Fruit fly (Drosophila melanogaster) whole organism, adult: ENCODE measurements around the gene CG9806.
"Not testable (repeated sequence)": the region's sequence is repeated elsewhere in the genome, so short reads cannot be mapped to it uniquely, and the experiment has no call there.

Experiments used
- CG11617 ChIP-seq: fragments of 200-800 bp; sonication (Bioruptor generic); optimal IDR thresholded peaks from 2 replicates; lab custom pipeline; 2017; ENCODE audit warnings: mild to moderate bottlenecking, missing biosample characterization, missing genetic modification reagents, missing genetic modification characterization
- CG12768 ChIP-seq: fragments of 200-800 bp; sonication (Bioruptor generic); optimal IDR thresholded peaks from 2 replicates; lab custom pipeline; 2017; ENCODE audit warnings: missing biosample characterization, missing genetic modification characterization, mild to moderate bottlenecking, moderate library complexity, missing genetic modification reagents
- CG14711 ChIP-seq: fragments of 200-800 bp; sonication (Bioruptor generic); optimal IDR thresholded peaks from 2 replicates; lab custom pipeline; 2018; ENCODE audit warnings: missing biosample characterization, mild to moderate bottlenecking, missing genetic modification characterization, moderate library complexity
- CG1620 ChIP-seq: fragments of 200-800 bp; sonication (Bioruptor generic); optimal IDR thresholded peaks from 2 replicates; lab custom pipeline; 2016; ENCODE audit warnings: missing biosample characterization, missing genetic modification characterization
- CG33017 ChIP-seq: fragments of 200-800 bp; sonication (Bioruptor generic); optimal IDR thresholded peaks from 2 replicates; lab custom pipeline; 2018; ENCODE audit warnings: missing biosample characterization, mild to moderate bottlenecking, missing genetic modification characterization, moderate library complexity
- CG5204 ChIP-seq: fragments of 200-800 bp; sonication (Bioruptor generic); optimal IDR thresholded peaks from 2 replicates; lab custom pipeline; 2016; ENCODE audit warnings: missing biosample characterization, missing genetic modification characterization
- CG7045 ChIP-seq: fragments of 200-800 bp; sonication (Bioruptor generic); optimal IDR thresholded peaks from 2 replicates; lab custom pipeline; 2017; ENCODE audit warnings: missing biosample characterization, mild to moderate bottlenecking, missing genetic modification characterization
- CG7101 ChIP-seq: fragments of 200-800 bp; sonication (Bioruptor generic); optimal IDR thresholded peaks from 2 replicates; lab custom pipeline; 2018; ENCODE audit warnings: missing biosample characterization, mild to moderate bottlenecking, missing genetic modification characterization, moderate library complexity
- Clk ChIP-seq: fragments of 200-800 bp; sonication (Bioruptor generic); optimal IDR thresholded peaks from 2 replicates; lab custom pipeline; 2017; ENCODE audit warnings: missing biosample characterization, missing genetic modification characterization
- Crg-1 ChIP-seq: fragments of 200-800 bp; sonication (Bioruptor generic); optimal IDR thresholded peaks from 2 replicates; lab custom pipeline; 2016; ENCODE audit warnings: missing biosample characterization, missing genetic modification characterization
- Hr96 ChIP-seq: fragments of 200-800 bp; sonication (Bioruptor generic); optimal IDR thresholded peaks from 2 replicates; lab custom pipeline; 2016; ENCODE audit warnings: missing biosample characterization, missing genetic modification characterization
- Mnt ChIP-seq: fragments of 200-800 bp; sonication (Bioruptor generic); optimal IDR thresholded peaks from 2 replicates; lab custom pipeline; 2016; ENCODE audit warnings: missing biosample characterization, mild to moderate bottlenecking, missing genetic modification characterization
- bab1 ChIP-seq: fragments of 200-800 bp; sonication (Bioruptor generic); optimal IDR thresholded peaks from 3 replicates; lab custom pipeline; 2019; ENCODE audit warnings: missing biosample characterization, mild to moderate bottlenecking, missing genetic modification characterization, moderate library complexity
- cic ChIP-seq: fragments of 200-800 bp; sonication (Bioruptor generic); optimal IDR thresholded peaks from 2 replicates; lab custom pipeline; 2017; ENCODE audit warnings: missing biosample characterization, mild to moderate bottlenecking, missing genetic modification characterization, moderate library complexity
- cnc ChIP-seq, 2 experiments: fragments of >200 bp; optimal IDR thresholded peaks; 2 replicates each; lab custom pipeline; 2017
- kay ChIP-seq: fragments of 200-800 bp; sonication (Bioruptor generic); peaks from one replicate; lab custom pipeline; 2016; ENCODE audit warnings: missing biosample characterization, missing genetic modification characterization, borderline replicate concordance
- ovo ChIP-seq: fragments of 200-800 bp; sonication (Bioruptor generic); optimal IDR thresholded peaks from 2 replicates; lab custom pipeline; 2016; ENCODE audit warnings: missing biosample characterization, missing genetic modification characterization
- pad ChIP-seq: fragments of 200-800 bp; sonication (Bioruptor generic); optimal IDR thresholded peaks from 3 replicates; lab custom pipeline; 2017; ENCODE audit warnings: missing biosample characterization, missing genetic modification characterization, mild to moderate bottlenecking, moderate library complexity, missing genetic modification reagents
- tj ChIP-seq: fragments of 200-800 bp; sonication (Bioruptor generic); optimal IDR thresholded peaks from 3 replicates; lab custom pipeline; 2017; ENCODE audit warnings: missing biosample characterization, mild to moderate bottlenecking, missing genetic modification characterization, moderate library complexity
- toe ChIP-seq: fragments of 200-800 bp; sonication (Bioruptor generic); optimal IDR thresholded peaks from 2 replicates; lab custom pipeline; 2016; ENCODE audit warnings: missing biosample characterization, missing genetic modification characterization

CG9806 gene

DNA sequence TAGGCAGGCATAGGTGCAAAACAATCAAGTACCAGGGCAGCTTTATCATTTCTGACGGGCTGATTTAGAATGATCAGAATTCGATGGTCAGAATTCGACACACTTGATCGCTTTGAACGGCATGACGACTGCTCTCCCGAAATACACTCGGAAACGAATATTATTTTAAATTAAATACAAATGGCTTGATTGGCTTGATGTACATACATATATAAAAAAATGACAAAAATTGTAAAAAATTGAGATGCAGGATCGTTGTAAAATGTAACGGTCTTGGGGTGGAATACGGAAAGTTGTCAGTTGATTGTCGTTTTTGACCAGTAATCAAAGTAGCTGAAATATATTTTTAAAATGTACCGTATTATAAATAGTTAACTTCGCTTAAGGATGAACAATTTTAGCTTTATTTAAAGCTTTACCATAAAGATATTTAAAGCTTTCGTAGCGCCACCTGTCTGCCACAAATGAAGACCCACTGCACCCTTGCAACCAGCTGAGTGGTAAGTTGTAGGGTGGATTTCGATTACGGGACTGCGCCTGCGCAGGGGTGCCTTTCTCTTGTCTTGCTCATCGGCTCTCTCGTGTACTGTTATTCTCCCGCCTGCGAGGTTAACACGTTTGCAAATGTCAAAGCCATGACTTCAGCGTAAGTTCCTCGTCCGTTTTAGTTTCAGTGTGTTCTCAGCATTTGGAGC is at the start of gene CG9806, which contains the start of gene X11Lbeta:
TSS of gene CG9806 (minus strand) at position 51 of the 695 bp plus-strand sequence.
TSS of gene X11Lbeta (plus strand) at position 676 of the 695 bp plus-strand sequence.
- no peak for TF ChIP-seq Clk (GFP tag; lab: Kevin White, UChicago)
- no peak for TF ChIP-seq CG5204 (GFP tag; lab: Kevin White, UChicago)
- no peak for TF ChIP-seq CG11617 (GFP tag; lab: Kevin White, UChicago)
- TF ChIP-seq CG1620 (GFP tag; lab: Kevin White, UChicago): no peak
- no peak for TF ChIP-seq cic (GFP tag; lab: Kevin White, UChicago)
- no peak for TF ChIP-seq CG12768 (GFP tag; lab: Kevin White, UChicago)
- TF ChIP-seq tj (GFP tag; lab: Kevin White, UChicago): no peak
- TF ChIP-seq Hr96 (GFP tag; lab: Kevin White, UChicago): no peak
- no peak for TF ChIP-seq Crg-1
- TF ChIP-seq CG7101 (tag; lab: Kevin White, UChicago): no peak
- TF ChIP-seq CG14711 (tag; lab: Kevin White, UChicago): no peak
- TF ChIP-seq CG7045 (GFP tag; lab: Kevin White, UChicago): no peak
- TF ChIP-seq Mnt: no peak
- TF ChIP-seq ovo: no peak
- no peak for TF ChIP-seq CG33017
- no peak for TF ChIP-seq kay (GFP tag; lab: Kevin White, UChicago)
- TF ChIP-seq pad (GFP tag; lab: Kevin White, UChicago): no peak

DNA sequence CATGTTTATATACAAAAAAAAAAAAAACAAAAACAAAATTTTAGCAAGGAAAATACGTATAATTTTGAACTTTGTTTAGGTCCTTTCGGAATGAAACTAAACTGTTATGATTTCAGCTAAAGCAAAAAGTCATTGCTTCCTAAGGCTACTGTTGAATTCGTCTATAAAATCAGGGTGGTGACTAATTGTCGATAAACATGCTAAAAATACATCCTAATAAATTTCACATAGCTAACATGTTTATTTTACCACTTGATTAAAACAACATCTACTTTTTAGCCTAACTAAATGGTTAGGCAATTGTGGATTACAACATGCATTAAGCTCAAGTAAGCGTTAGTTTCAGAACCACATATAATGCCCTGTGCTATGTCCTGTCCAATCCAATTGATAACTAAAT is 46.5 kb upstream of the CG9806 start, which contains the start of gene CG12637:
TSS of gene CG12637 (minus strand) at position 101 of the 400 bp plus-strand sequence.
- TF ChIP-seq bab1 (GFP tag; lab: Kevin White, UChicago) (no peak), CG12768 (GFP tag; lab: Kevin White, UChicago) (no peak), cic (GFP tag; lab: Kevin White, UChicago) (no peak), CG11617 (GFP tag; lab: Kevin White, UChicago) (no peak), CG7101 (tag; lab: Kevin White, UChicago) (no peak), Crg-1 (no peak), cnc (optimal IDR thresholded peaks at IDR 0.05; lab: Kevin White, UChicago) (no peak), Hr96 (GFP tag; lab: Kevin White, UChicago) (no peak), tj (GFP tag; lab: Kevin White, UChicago) (no peak), CG14711 (tag; lab: Kevin White, UChicago) (no peak)

DNA sequence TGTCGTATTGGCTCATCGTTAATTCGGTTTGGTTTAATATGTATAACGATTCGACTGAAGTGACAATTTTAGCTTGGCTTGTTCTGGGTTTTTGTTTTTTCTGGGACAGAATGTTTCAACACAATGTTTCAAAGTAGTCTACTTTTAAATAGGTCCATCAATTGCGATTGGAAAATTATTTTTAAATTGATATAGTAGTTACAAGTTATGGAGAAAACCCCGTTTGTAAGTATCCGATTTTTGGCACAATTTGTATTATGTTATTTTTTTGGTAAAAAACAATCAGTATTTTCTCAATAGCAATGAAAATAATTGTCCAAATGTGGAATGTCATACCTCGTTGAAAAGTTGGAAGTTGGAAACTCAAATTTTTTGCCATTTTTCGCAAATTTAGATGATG is 34.8 kb upstream of the CG9806 start, which contains the start of gene Rab9E:
TSS of gene Rab9E (minus strand) at position 101 of the 400 bp plus-strand sequence.
- TF ChIP-seq Clk (GFP tag; lab: Kevin White, UChicago); ovo; CG14711 (tag; lab: Kevin White, UChicago): not testable (repeated sequence)

DNA sequence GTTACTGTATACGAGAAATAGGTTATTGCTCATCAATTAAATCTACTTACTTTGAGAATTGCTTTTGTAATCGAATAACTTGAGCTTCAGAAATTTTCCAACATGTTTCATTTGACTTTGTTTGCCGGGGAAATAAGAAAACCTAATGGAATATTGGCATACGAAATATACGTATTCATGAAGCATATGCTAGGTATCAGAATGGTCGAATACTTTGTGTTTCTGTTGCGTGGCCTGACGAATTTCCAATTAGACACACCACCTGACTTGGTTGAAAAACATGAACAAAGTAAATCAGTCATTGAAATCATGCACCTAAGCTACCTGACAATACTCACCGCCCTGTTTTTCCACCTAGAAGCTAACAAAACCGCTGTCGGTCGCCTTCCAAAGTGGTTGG is 30.5 kb upstream of the CG9806 start, which contains the start of gene CG2111:
TSS of gene CG2111 (plus strand) at position 301 of the 400 bp plus-strand sequence.
- TF ChIP-seq Crg-1 (no peak), tj (GFP tag; lab: Kevin White, UChicago) (no peak), Clk (GFP tag; lab: Kevin White, UChicago) (no peak)

DNA sequence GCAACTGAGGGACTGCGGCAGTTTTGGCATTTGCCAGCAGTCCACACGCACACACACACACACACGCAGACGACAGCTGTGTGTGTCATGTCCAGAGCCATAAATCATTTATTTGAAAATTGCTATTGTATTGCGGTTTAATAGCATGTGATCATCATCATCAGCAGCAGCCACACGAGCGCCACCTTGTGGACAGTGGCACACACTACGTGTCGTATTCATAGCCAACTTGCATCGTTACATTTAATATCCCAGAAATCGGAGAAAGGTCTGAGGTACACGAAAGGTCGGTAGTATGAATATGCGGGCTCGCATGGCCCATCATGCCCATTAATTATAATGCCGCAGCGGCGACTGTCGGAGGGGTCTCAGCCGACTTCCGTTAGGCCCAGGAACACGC is 29.3 kb upstream of the CG9806 start:
- TF ChIP-seq cic (GFP tag; lab: Kevin White, UChicago) (no peak), CG1620 (GFP tag; lab: Kevin White, UChicago) (no peak), toe (GFP tag; lab: Kevin White, UChicago) (no peak), cnc (optimal IDR thresholded peaks at IDR 0.05; lab: Kevin White, UChicago) (no peak), tj (GFP tag; lab: Kevin White, UChicago) (no peak), Mnt (no peak), pad (GFP tag; lab: Kevin White, UChicago) (no peak), bab1 (GFP tag; lab: Kevin White, UChicago) (no peak), CG14711 (tag; lab: Kevin White, UChicago) (no peak)

DNA sequence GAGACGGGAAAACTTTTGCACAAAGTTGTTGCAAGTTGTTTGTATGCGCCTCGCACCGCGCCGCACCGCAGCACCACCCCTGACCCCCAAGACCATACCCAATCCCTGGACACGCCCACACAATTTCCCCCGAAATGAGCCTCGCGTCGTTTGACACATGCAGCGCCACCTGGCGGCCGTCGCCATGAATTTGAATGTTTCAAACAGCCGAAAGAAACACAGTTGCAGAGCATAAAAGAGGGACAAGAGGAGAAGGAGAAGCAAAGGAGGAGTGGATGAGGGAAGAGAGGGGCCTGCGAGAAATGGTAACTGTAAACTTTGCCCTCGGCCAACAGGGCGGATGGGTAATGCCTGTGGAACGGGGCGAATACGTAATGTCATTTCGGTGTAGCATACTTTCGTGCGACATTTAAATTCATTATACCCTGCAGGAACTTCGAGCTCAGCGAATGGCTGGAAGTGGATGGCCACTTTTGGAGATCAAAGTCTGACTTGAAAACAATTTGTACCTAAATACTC is 15.4 kb upstream of the CG9806 start:
- TF ChIP-seq CG1620 (GFP tag; lab: Kevin White, UChicago) (no peak), Clk (GFP tag; lab: Kevin White, UChicago) (no peak), CG33017 (no peak), toe (GFP tag; lab: Kevin White, UChicago) (no peak), CG14711 (tag; lab: Kevin White, UChicago) (no peak), bab1 (GFP tag; lab: Kevin White, UChicago) (no peak), cic (GFP tag; lab: Kevin White, UChicago) (no peak), CG7045 (GFP tag; lab: Kevin White, UChicago) (no peak), kay (GFP tag; lab: Kevin White, UChicago) (no peak), ovo (no peak), CG11617 (GFP tag; lab: Kevin White, UChicago) (no peak), pad (GFP tag; lab: Kevin White, UChicago) (no peak)
